Fruit fly (Drosophila melanogaster) whole organism, adult: ENCODE measurements around the gene CG4452.

ENCODE experiments used
- CG11617 ChIP-seq: fragments of 200-800 bp; sonication (Bioruptor generic); optimal IDR thresholded peaks from 2 replicates; lab custom pipeline; 2017; ENCODE audit warnings: mild to moderate bottlenecking, missing biosample characterization, missing genetic modification reagents, missing genetic modification characterization
- CG12768 ChIP-seq: fragments of 200-800 bp; sonication (Bioruptor generic); optimal IDR thresholded peaks from 2 replicates; lab custom pipeline; 2017; ENCODE audit warnings: missing biosample characterization, missing genetic modification characterization, mild to moderate bottlenecking, moderate library complexity, missing genetic modification reagents
- CG14711 ChIP-seq: fragments of 200-800 bp; sonication (Bioruptor generic); optimal IDR thresholded peaks from 2 replicates; lab custom pipeline; 2018; ENCODE audit warnings: missing biosample characterization, mild to moderate bottlenecking, missing genetic modification characterization, moderate library complexity
- CG1620 ChIP-seq: fragments of 200-800 bp; sonication (Bioruptor generic); optimal IDR thresholded peaks from 2 replicates; lab custom pipeline; 2016; ENCODE audit warnings: missing biosample characterization, missing genetic modification characterization
- CG33017 ChIP-seq: fragments of 200-800 bp; sonication (Bioruptor generic); optimal IDR thresholded peaks from 2 replicates; lab custom pipeline; 2018; ENCODE audit warnings: missing biosample characterization, mild to moderate bottlenecking, missing genetic modification characterization, moderate library complexity
- CG5204 ChIP-seq: fragments of 200-800 bp; sonication (Bioruptor generic); optimal IDR thresholded peaks from 2 replicates; lab custom pipeline; 2016; ENCODE audit warnings: missing biosample characterization, missing genetic modification characterization
- CG7045 ChIP-seq: fragments of 200-800 bp; sonication (Bioruptor generic); optimal IDR thresholded peaks from 2 replicates; lab custom pipeline; 2017; ENCODE audit warnings: missing biosample characterization, mild to moderate bottlenecking, missing genetic modification characterization
- CG7101 ChIP-seq: fragments of 200-800 bp; sonication (Bioruptor generic); optimal IDR thresholded peaks from 2 replicates; lab custom pipeline; 2018; ENCODE audit warnings: missing biosample characterization, mild to moderate bottlenecking, missing genetic modification characterization, moderate library complexity
- Clk ChIP-seq: fragments of 200-800 bp; sonication (Bioruptor generic); optimal IDR thresholded peaks from 2 replicates; lab custom pipeline; 2017; ENCODE audit warnings: missing biosample characterization, missing genetic modification characterization
- Crg-1 ChIP-seq: fragments of 200-800 bp; sonication (Bioruptor generic); optimal IDR thresholded peaks from 2 replicates; lab custom pipeline; 2016; ENCODE audit warnings: missing biosample characterization, missing genetic modification characterization
- Hr96 ChIP-seq: fragments of 200-800 bp; sonication (Bioruptor generic); optimal IDR thresholded peaks from 2 replicates; lab custom pipeline; 2016; ENCODE audit warnings: missing biosample characterization, missing genetic modification characterization
- Mnt ChIP-seq: fragments of 200-800 bp; sonication (Bioruptor generic); optimal IDR thresholded peaks from 2 replicates; lab custom pipeline; 2016; ENCODE audit warnings: missing biosample characterization, mild to moderate bottlenecking, missing genetic modification characterization
- bab1 ChIP-seq: fragments of 200-800 bp; sonication (Bioruptor generic); optimal IDR thresholded peaks from 3 replicates; lab custom pipeline; 2019; ENCODE audit warnings: missing biosample characterization, mild to moderate bottlenecking, missing genetic modification characterization, moderate library complexity
- cic ChIP-seq: fragments of 200-800 bp; sonication (Bioruptor generic); optimal IDR thresholded peaks from 2 replicates; lab custom pipeline; 2017; ENCODE audit warnings: missing biosample characterization, mild to moderate bottlenecking, missing genetic modification characterization, moderate library complexity
- cnc ChIP-seq, 2 experiments: fragments of >200 bp; optimal IDR thresholded peaks; 2 replicates each; lab custom pipeline; 2017
- kay ChIP-seq: fragments of 200-800 bp; sonication (Bioruptor generic); peaks from one replicate; lab custom pipeline; 2016; ENCODE audit warnings: missing biosample characterization, missing genetic modification characterization, borderline replicate concordance
- ovo ChIP-seq: fragments of 200-800 bp; sonication (Bioruptor generic); optimal IDR thresholded peaks from 2 replicates; lab custom pipeline; 2016; ENCODE audit warnings: missing biosample characterization, missing genetic modification characterization
- pad ChIP-seq: fragments of 200-800 bp; sonication (Bioruptor generic); optimal IDR thresholded peaks from 3 replicates; lab custom pipeline; 2017; ENCODE audit warnings: missing biosample characterization, missing genetic modification characterization, mild to moderate bottlenecking, moderate library complexity, missing genetic modification reagents
- tj ChIP-seq: fragments of 200-800 bp; sonication (Bioruptor generic); optimal IDR thresholded peaks from 3 replicates; lab custom pipeline; 2017; ENCODE audit warnings: missing biosample characterization, mild to moderate bottlenecking, missing genetic modification characterization, moderate library complexity
- toe ChIP-seq: fragments of 200-800 bp; sonication (Bioruptor generic); optimal IDR thresholded peaks from 2 replicates; lab custom pipeline; 2016; ENCODE audit warnings: missing biosample characterization, missing genetic modification characterization

CG4452 gene

dm6 chr3L:9417288-9417687, 50.1 kb downstream of the CG4452 start, which contains the start of gene CG3982:
Gene CG3982, minus strand, starts transcription at chr3L:9417388.
- no peak for TF ChIP-seq cic
- no peak for TF ChIP-seq CG1620 (GFP tag; lab: Kevin White, UChicago)
- TF ChIP-seq CG33017 (tag; lab: Kevin White, UChicago): no peak
- no peak for TF ChIP-seq CG11617 (GFP tag; lab: Kevin White, UChicago)
- no peak for TF ChIP-seq Clk (GFP tag; lab: Kevin White, UChicago)
- TF ChIP-seq cnc (optimal IDR thresholded peaks at IDR 0.05; lab: Kevin White, UChicago): no peak
- no peak for TF ChIP-seq kay (GFP tag; lab: Kevin White, UChicago)
- TF ChIP-seq CG7045 (GFP tag; lab: Kevin White, UChicago): no peak
- no peak for TF ChIP-seq bab1
- TF ChIP-seq CG14711 (tag; lab: Kevin White, UChicago): no peak
- TF ChIP-seq CG7101 (tag; lab: Kevin White, UChicago): no peak
- no peak for TF ChIP-seq tj
- TF ChIP-seq toe (GFP tag; lab: Kevin White, UChicago): no peak

- TF ChIP-seq tj: peak; percentile 54
- no peak for TF ChIP-seq cic
- no peak for TF ChIP-seq CG1620 (GFP tag; lab: Kevin White, UChicago)
- no peak for TF ChIP-seq CG7101 (tag; lab: Kevin White, UChicago)
- TF ChIP-seq kay (GFP tag; lab: Kevin White, UChicago): no peak
- peak; percentile 40 to 63 for TF ChIP-seq cnc (optimal IDR thresholded peaks at IDR 0.05; lab: Kevin White, UChicago)
- no peak for TF ChIP-seq CG33017 (tag; lab: Kevin White, UChicago)
- TF ChIP-seq CG7045 (GFP tag; lab: Kevin White, UChicago): no peak
- TF ChIP-seq CG14711 (tag; lab: Kevin White, UChicago): no peak
- peak; percentile 24 for TF ChIP-seq CG12768
- TF ChIP-seq pad: no peak
- no peak for TF ChIP-seq ovo
- TF ChIP-seq Hr96 (GFP tag; lab: Kevin White, UChicago): peak; percentile 38
- TF ChIP-seq Mnt: no peak
- no peak for TF ChIP-seq Crg-1
- peak; percentile 41 for TF ChIP-seq bab1
- TF ChIP-seq CG11617 (GFP tag; lab: Kevin White, UChicago): no peak
- TF ChIP-seq toe (GFP tag; lab: Kevin White, UChicago): no peak
- TF ChIP-seq CG5204 (GFP tag; lab: Kevin White, UChicago): peak; percentile 35
These were observed 52.2 kb downstream of the CG4452 start for dm6 chr3L:9419328-9419727.
